Worm (Caenorhabditis elegans) whole organism, L1 larva: Measurements from ENCODE around the gene pycr-4.
A peak's percentile ranks its signal among the peaks of the same experiment; 100 is the strongest.

Experiments
- C04F5.9 ChIP-seq: sonication (generic microtip); optimal IDR thresholded peaks from 2 replicates; lab custom pipeline; 2016; ENCODE audit warnings: missing genetic modification characterization, missing compliant biosample characterization
- C16A3.4 ChIP-seq: fragments of 150-350 bp; optimal IDR thresholded peaks from 2 replicates; lab custom pipeline; 2014; ENCODE audit warnings: missing biosample characterization, missing genetic modification characterization
- F16B12.6 ChIP-seq: fragments of 150-350 bp; optimal IDR thresholded peaks from 2 replicates; lab custom pipeline; 2014; ENCODE audit warnings: missing biosample characterization, missing genetic modification characterization
- aha-1 ChIP-seq: fragments of 150-350 bp; optimal IDR thresholded peaks from 2 replicates; lab custom pipeline; 2014; ENCODE audit warnings: missing biosample characterization, missing genetic modification characterization
- blmp-1 ChIP-seq: fragments of 150-350 bp; optimal IDR thresholded peaks from 2 replicates; lab custom pipeline; 2014; ENCODE audit warnings: missing biosample characterization, missing genetic modification characterization
- ceh-63 ChIP-seq: fragments of 200-800 bp; sonication (Bioruptor generic); optimal IDR thresholded peaks from 2 replicates; lab custom pipeline; 2018; ENCODE audit warnings: mild to moderate bottlenecking, missing genetic modification characterization, missing compliant biosample characterization
- ceh-82 ChIP-seq, 3 experiments: fragments of 150-350 bp in 1 of 3; sonication (generic microtip) in 2 of 3; optimal IDR thresholded peaks; 2 replicates each; lab custom pipeline; 2014 to 2017; ENCODE audit warnings: missing biosample characterization in 3 of 3, missing genetic modification characterization in 3 of 3
- ceh-88 ChIP-seq: fragments of 200-800 bp; sonication (Bioruptor generic); IDR thresholded peaks from 2 replicates; pipeline ENCODE4 v1.3.6; 2022; ENCODE audit warnings: missing genetic modification characterization, missing compliant biosample characterization
- ceh-90 ChIP-seq: sonication (generic microtip); optimal IDR thresholded peaks from 2 replicates; lab custom pipeline; 2016; ENCODE audit warnings: missing genetic modification characterization, missing compliant biosample characterization
- dpl-1 ChIP-seq, 3 experiments: fragments of 150-350 bp in 2 of 3; sonication (generic microtip) in 1 of 3; optimal IDR thresholded peaks; 2 replicates each; lab custom pipeline; 2014 to 2017; ENCODE audit warnings: missing biosample characterization in 3 of 3, missing genetic modification characterization in 3 of 3, missing genetic modification reagents in 3 of 3
- dsc-1 ChIP-seq: sonication (generic microtip); optimal IDR thresholded peaks from 2 replicates; lab custom pipeline; 2016; ENCODE audit warnings: mild to moderate bottlenecking, missing genetic modification characterization, missing compliant biosample characterization
- efl-1 ChIP-seq, 4 experiments: fragments of 150-350 bp; optimal IDR thresholded peaks in 3 of 4; peaks in 1 of 4; 1 replicate in 1 of 4; 2 replicates in 3 of 4; lab custom pipeline; 2014; ENCODE audit warnings: missing biosample characterization in 2 of 4, missing genetic modification characterization in 2 of 4, missing genetic modification reagents in 2 of 4
- elt-3 ChIP-seq, 6 experiments: fragments of 150-350 bp in 1 of 6; sonication (generic microtip); optimal IDR thresholded peaks; 2 replicates each; lab custom pipeline; 2017 to 2018; ENCODE audit warnings: missing biosample characterization in 6 of 6, missing genetic modification characterization in 6 of 6, inconsistent platforms in 1 of 6
- ets-5 ChIP-seq: fragments of 200-800 bp; sonication (Bioruptor generic); IDR thresholded peaks from 2 replicates; pipeline ENCODE4 v1.3.6; 2022; ENCODE audit warnings: missing genetic modification characterization, missing compliant biosample characterization
- fkh-4 ChIP-seq: sonication (generic microtip); optimal IDR thresholded peaks from 2 replicates; lab custom pipeline; 2016; ENCODE audit warnings: missing compliant biosample characterization, missing genetic modification characterization, borderline replicate concordance
- fkh-8 ChIP-seq: sonication (generic microtip); optimal IDR thresholded peaks from 2 replicates; lab custom pipeline; 2016; ENCODE audit warnings: mild to moderate bottlenecking, missing genetic modification characterization, missing compliant biosample characterization
- fos-1 ChIP-seq: fragments of 150-350 bp; optimal IDR thresholded peaks from 2 replicates; lab custom pipeline; 2014; ENCODE audit warnings: missing biosample characterization, missing genetic modification characterization
- grh-1 ChIP-seq: fragments of 200-800 bp; sonication (Bioruptor generic); IDR thresholded peaks from 2 replicates; pipeline ENCODE4 v1.3.6; 2022; ENCODE audit warnings: missing genetic modification reagents, missing genetic modification characterization, missing compliant biosample characterization
- hpl-2 ChIP-seq: fragments of 150-350 bp; optimal IDR thresholded peaks from 2 replicates; lab custom pipeline; 2014; ENCODE audit warnings: missing biosample characterization, missing genetic modification reagents, missing genetic modification characterization
- irx-1 ChIP-seq: sonication (generic microtip); optimal IDR thresholded peaks from 2 replicates; lab custom pipeline; 2016; ENCODE audit warnings: missing genetic modification characterization, missing compliant biosample characterization
- lin-14 ChIP-seq: fragments of 200-800 bp; sonication (Bioruptor generic); optimal IDR thresholded peaks from 2 replicates; lab custom pipeline; 2018; ENCODE audit warnings: mild to moderate bottlenecking, missing genetic modification characterization, moderate library complexity, missing compliant biosample characterization
- lin-35 ChIP-seq, 2 experiments: fragments of 150-350 bp; optimal IDR thresholded peaks; 2 replicates each; lab custom pipeline; 2014; ENCODE audit warnings: missing biosample characterization in 2 of 2, missing genetic modification characterization in 2 of 2, missing genetic modification reagents in 2 of 2
- lir-3 ChIP-seq: sonication (generic microtip); optimal IDR thresholded peaks from 2 replicates; lab custom pipeline; 2016; ENCODE audit warnings: mild to moderate bottlenecking, missing genetic modification characterization, moderate library complexity, missing compliant biosample characterization; ENCODE audit not compliant: poor library complexity
- lsy-2 ChIP-seq, 2 experiments: fragments of 150-350 bp; optimal IDR thresholded peaks; 2 replicates each; lab custom pipeline; 2014; ENCODE audit warnings: missing biosample characterization in 2 of 2, missing genetic modification characterization in 2 of 2
- mdl-1 ChIP-seq, 2 experiments: fragments of 150-350 bp; optimal IDR thresholded peaks; 2 replicates each; lab custom pipeline; 2014 to 2017; ENCODE audit warnings: missing biosample characterization in 2 of 2, missing genetic modification characterization in 2 of 2, inconsistent platforms in 1 of 2
- mep-1 ChIP-seq: fragments of 150-350 bp; optimal IDR thresholded peaks from 2 replicates; lab custom pipeline; 2014; ENCODE audit warnings: missing biosample characterization, missing genetic modification characterization
- nhr-12 ChIP-seq: sonication (generic microtip); optimal IDR thresholded peaks from 2 replicates; lab custom pipeline; 2017; ENCODE audit warnings: missing biosample characterization, missing genetic modification characterization
- nhr-19 ChIP-seq: fragments of 200-800 bp; sonication (Bioruptor generic); conservative IDR thresholded peaks from 2 replicates; pipeline ENCODE4 v1.3.6; 2022; ENCODE audit warnings: missing genetic modification characterization, missing compliant biosample characterization
- nhr-20 ChIP-seq: sonication (generic microtip); optimal IDR thresholded peaks from 2 replicates; lab custom pipeline; 2016; ENCODE audit warnings: mild to moderate bottlenecking, missing genetic modification characterization, missing compliant biosample characterization
- nhr-28 ChIP-seq: fragments of 150-350 bp; optimal IDR thresholded peaks from 2 replicates; lab custom pipeline; 2014; ENCODE audit warnings: missing biosample characterization, missing genetic modification characterization
- nhr-47 ChIP-seq: sonication (generic microtip); optimal IDR thresholded peaks from 2 replicates; lab custom pipeline; 2016; ENCODE audit warnings: mild to moderate bottlenecking, missing genetic modification characterization, moderate library complexity, missing compliant biosample characterization
- nhr-71 ChIP-seq: sonication (generic microtip); optimal IDR thresholded peaks from 2 replicates; lab custom pipeline; 2016; ENCODE audit warnings: mild to moderate bottlenecking, missing genetic modification characterization, moderate library complexity, missing compliant biosample characterization
- nhr-77 ChIP-seq: fragments of 150-350 bp; optimal IDR thresholded peaks from 2 replicates; lab custom pipeline; 2014; ENCODE audit warnings: missing biosample characterization, missing genetic modification characterization
- nhr-84 ChIP-seq: sonication (generic microtip); optimal IDR thresholded peaks from 2 replicates; lab custom pipeline; 2017; ENCODE audit warnings: missing biosample characterization, missing genetic modification characterization
- nhr-85 ChIP-seq: sonication (generic microtip); peaks from one replicate; lab custom pipeline; 2016; ENCODE audit warnings: missing genetic modification characterization, inconsistent platforms, missing compliant biosample characterization
- nhr-90 ChIP-seq: sonication (generic microtip); optimal IDR thresholded peaks from 2 replicates; lab custom pipeline; 2016; ENCODE audit warnings: mild to moderate bottlenecking, missing genetic modification characterization, missing compliant biosample characterization; ENCODE audit not compliant: poor library complexity
- pqm-1 ChIP-seq: sonication (generic microtip); optimal IDR thresholded peaks from 3 replicates; lab custom pipeline; 2017; ENCODE audit warnings: missing biosample characterization, missing genetic modification characterization
- rnt-1 ChIP-seq: sonication (generic microtip); optimal IDR thresholded peaks from 2 replicates; lab custom pipeline; 2016; ENCODE audit warnings: mild to moderate bottlenecking, missing genetic modification characterization, moderate library complexity, missing compliant biosample characterization
- snpc-4 ChIP-seq: fragments of 150-350 bp; optimal IDR thresholded peaks from 2 replicates; lab custom pipeline; 2014; ENCODE audit warnings: missing biosample characterization, missing genetic modification characterization
- snu-23 ChIP-seq: sonication (generic microtip); optimal IDR thresholded peaks from 2 replicates; lab custom pipeline; 2016; ENCODE audit warnings: missing genetic modification characterization, missing compliant biosample characterization
- sox-4 ChIP-seq: sonication (generic microtip); optimal IDR thresholded peaks from 2 replicates; lab custom pipeline; 2016; ENCODE audit warnings: missing genetic modification characterization, missing compliant biosample characterization
- sup-37 ChIP-seq: fragments of 200-800 bp; sonication (Bioruptor generic); optimal IDR thresholded peaks from 2 replicates; lab custom pipeline; 2018; ENCODE audit warnings: mild to moderate bottlenecking, missing genetic modification characterization, missing compliant biosample characterization
- swsn-7 ChIP-seq: sonication (generic microtip); optimal IDR thresholded peaks from 2 replicates; lab custom pipeline; 2016; ENCODE audit warnings: missing genetic modification characterization, missing compliant biosample characterization
- tbx-2 ChIP-seq: sonication (generic microtip); optimal IDR thresholded peaks from 2 replicates; lab custom pipeline; 2016; ENCODE audit warnings: missing genetic modification characterization, missing compliant biosample characterization
- unc-130 ChIP-seq: fragments of 150-350 bp; optimal IDR thresholded peaks from 2 replicates; lab custom pipeline; 2017; ENCODE audit warnings: missing biosample characterization, missing genetic modification characterization, inconsistent platforms
- unc-30 ChIP-seq: sonication (generic microtip); optimal IDR thresholded peaks from 2 replicates; lab custom pipeline; 2017; ENCODE audit warnings: missing biosample characterization, missing genetic modification characterization
- unc-62 ChIP-seq: fragments of 150-350 bp; optimal IDR thresholded peaks from 2 replicates; lab custom pipeline; 2014; ENCODE audit warnings: missing biosample characterization, missing genetic modification reagents, missing genetic modification characterization
- xbp-1 ChIP-seq: sonication (generic microtip); optimal IDR thresholded peaks from 2 replicates; lab custom pipeline; 2016; ENCODE audit warnings: missing genetic modification characterization, missing compliant biosample characterization
- zip-4 ChIP-seq: fragments of 200-800 bp; sonication (Bioruptor generic); optimal IDR thresholded peaks from 2 replicates; lab custom pipeline; 2018; ENCODE audit warnings: mild to moderate bottlenecking, missing genetic modification characterization, moderate library complexity, missing compliant biosample characterization
- ztf-4 ChIP-seq: fragments of 150-350 bp; optimal IDR thresholded peaks from 2 replicates; lab custom pipeline; 2014; ENCODE audit warnings: missing biosample characterization, missing genetic modification characterization

pycr-4 gene

ce11 chrIV:7512617-7513233 is 35.6 kb upstream of the pycr-4 start, which contains the start of the genes plc-4 and R05G6.4:
Gene plc-4, minus strand, starts transcription at chrIV:7512667.
Gene R05G6.4, plus strand, starts transcription at chrIV:7513233.
- peak; percentile 7 for TF ChIP-seq rnt-1 (tag; lab: Kevin White, UChicago)
- peak; percentile 38 for TF ChIP-seq tbx-2 (tag; lab: Kevin White, UChicago)
- no peak for TF ChIP-seq ceh-90
- no peak for TF ChIP-seq hpl-2 (GFP tag; lab: Kevin White, UChicago)
- TF ChIP-seq nhr-19 (GFP tag; lab: Robert Waterston, UW): peak; percentile 13; the same call in 1 of the 2 replicates
- TF ChIP-seq nhr-90: peak; percentile 52
- TF ChIP-seq xbp-1 (tag; lab: Kevin White, UChicago): peak; percentile 42
- no peak for TF ChIP-seq zip-4 (GFP tag; lab: Kevin White, UChicago)
- no peak for TF ChIP-seq ceh-88
- no peak for TF ChIP-seq fkh-8
- TF ChIP-seq mdl-1 (tag; optimal IDR thresholded peaks at IDR 0.05; lab: Kevin White, UChicago): no peak
- no peak for TF ChIP-seq aha-1
- peak; percentile 37 to 59 (median 55) for TF ChIP-seq dpl-1 (GFP tag; optimal IDR thresholded peaks at IDR 0.05; lab: Kevin White, UChicago)
- TF ChIP-seq sup-37 (GFP tag; lab: Kevin White, UChicago): no peak
- TF ChIP-seq snu-23: peak; percentile 56
- no peak for TF ChIP-seq pqm-1 (tag; lab: Kevin White, UChicago)
- TF ChIP-seq F16B12.6 (tag; lab: Kevin White, UChicago): peak; percentile 4
- TF ChIP-seq lsy-2 (tag; optimal IDR thresholded peaks at IDR 0.05; lab: Kevin White, UChicago): peak; percentile 53 to 68
- TF ChIP-seq nhr-47 (tag; lab: Kevin White, UChicago): peak; percentile 39
- no peak for TF ChIP-seq nhr-12
- no peak for TF ChIP-seq lir-3 (tag; lab: Kevin White, UChicago)
- no peak for TF ChIP-seq C04F5.9
- no peak for TF ChIP-seq nhr-28 (tag; lab: Kevin White, UChicago)
- peak; percentile 53 for TF ChIP-seq blmp-1 (tag; lab: Kevin White, UChicago)
- no peak for TF ChIP-seq fos-1
- TF ChIP-seq mep-1: peak; percentile 57
- TF ChIP-seq ztf-4: no peak
- TF ChIP-seq ceh-82 (tag; optimal IDR thresholded peaks at IDR 0.05; lab: Kevin White, UChicago): peak in 2 of 3 experiments; percentile 15 to 27
- TF ChIP-seq grh-1: no peak
- TF ChIP-seq elt-3 (tag; optimal IDR thresholded peaks at IDR 0.05; lab: Kevin White, UChicago): peak in 2 of 6 experiments; percentile 3 to 52
- peak; percentile 60 for TF ChIP-seq C16A3.4
- TF ChIP-seq snpc-4 (tag; lab: Kevin White, UChicago): no peak
- TF ChIP-seq unc-62 (GFP tag; lab: Kevin White, UChicago): no peak
- no peak for TF ChIP-seq sox-4 (tag; lab: Kevin White, UChicago)
- TF ChIP-seq irx-1: no peak
- TF ChIP-seq nhr-84 (tag; lab: Kevin White, UChicago): no peak
- TF ChIP-seq lin-14 (GFP tag; lab: Kevin White, UChicago): peak; percentile 48
- no peak for TF ChIP-seq ceh-63 (GFP tag; lab: Kevin White, UChicago)
- peak; percentile 52 for TF ChIP-seq nhr-20
- TF ChIP-seq nhr-85 (tag; lab: Kevin White, UChicago): peak; percentile 68
- no peak for TF ChIP-seq ets-5 (GFP tag; lab: Robert Waterston, UW)
- TF ChIP-seq unc-130 (tag; lab: Kevin White, UChicago): no peak
- peak; percentile 42 to 65 for TF ChIP-seq lin-35 (GFP tag; optimal IDR thresholded peaks at IDR 0.05; lab: Kevin White, UChicago)
- TF ChIP-seq nhr-71 (tag; lab: Kevin White, UChicago): peak; percentile 70
- TF ChIP-seq swsn-7 (tag; lab: Kevin White, UChicago): peak; percentile 42
- peak; percentile 29 to 63 for TF ChIP-seq efl-1 (optimal IDR thresholded peaks at IDR 0.05; lab: Kevin White, UChicago)
- TF ChIP-seq efl-1 (GFP tag; optimal IDR thresholded peaks at IDR 0.05 in 1 of 2; lab: Kevin White, UChicago): peak; percentile 44 to 55
- peak; percentile 20 for TF ChIP-seq dsc-1
- peak; percentile 16 for TF ChIP-seq nhr-77 (tag; lab: Kevin White, UChicago)
- TF ChIP-seq fkh-4: no peak
- no peak for TF ChIP-seq unc-30
